Worm (Caenorhabditis elegans): ENCODE data around the gene acc-1.

acc-1 gene

DNA sequence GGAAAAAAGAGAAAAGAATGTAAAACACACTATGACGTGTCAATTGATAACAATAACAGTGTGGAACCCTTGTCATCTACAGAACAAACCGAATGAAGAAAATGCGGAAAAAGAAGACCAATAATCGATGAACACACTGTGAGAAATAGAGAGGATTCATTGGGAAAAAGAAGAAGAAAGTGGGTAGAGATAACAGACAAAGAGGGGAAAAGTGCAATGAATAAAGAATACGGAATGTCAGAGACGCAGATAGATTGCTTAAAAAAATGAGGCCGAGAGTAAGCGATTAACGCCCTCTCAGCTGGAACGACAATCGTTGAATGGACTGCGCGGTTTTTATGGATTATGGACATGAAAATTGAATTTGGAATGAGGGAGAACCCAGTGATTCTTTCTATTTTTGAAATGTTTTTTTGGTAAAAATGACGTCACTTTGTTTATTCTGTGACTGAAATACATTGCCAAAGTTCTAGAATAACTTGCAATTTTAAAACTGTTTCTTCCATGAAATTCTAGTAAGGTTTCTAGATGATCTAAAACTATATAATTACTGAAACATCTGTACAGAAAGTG is 10.0 kb upstream of the acc-1 start, which contains the start of gene amph-1:
Gene amph-1 (minus strand): TSS at position 85 of the 573 bp plus-strand sequence.
- TF ChIP-seq ztf-1 (GFP tag; conservative IDR thresholded peaks at IDR 0.05) (no peak), mab-5 (tag; optimal IDR thresholded peaks at IDR 0.05) (no peak), ceh-82 (tag; optimal IDR thresholded peaks at IDR 0.05) (no peak), ama-1 (optimal IDR thresholded peaks at IDR 0.05) (no peak), fos-1 (tag; optimal IDR thresholded peaks at IDR 0.05) (peak; percentile 54), crh-2 (tag; optimal IDR thresholded peaks at IDR 0.05) (peak; percentile 78), zag-1 (tag; optimal IDR thresholded peaks at IDR 0.05) (no peak), unc-55 (GFP tag; optimal IDR thresholded peaks at IDR 0.05) (peak; percentile 48), nhr-11 (tag; optimal IDR thresholded peaks at IDR 0.05) (no peak), blmp-1 (tag; optimal IDR thresholded peaks at IDR 0.05; ENCODE audit: insufficient read depth) (peak; percentile 50), R02D3.7 (tag; optimal IDR thresholded peaks at IDR 0.05) (no peak), elt-3 (tag; optimal IDR thresholded peaks at IDR 0.05) (no peak), peb-1 (tag; optimal IDR thresholded peaks at IDR 0.05) (no peak), F13H6.1 (tag; optimal IDR thresholded peaks at IDR 0.05) (peak; percentile 42), sma-3 (GFP tag; optimal IDR thresholded peaks at IDR 0.05) (peak; percentile 1), nhr-77 (tag; optimal IDR thresholded peaks at IDR 0.05) (no peak), egl-27 (tag; optimal IDR thresholded peaks at IDR 0.05) (no peak), lin-13 (GFP tag; optimal IDR thresholded peaks at IDR 0.05) (no peak), nhr-21 (tag; optimal IDR thresholded peaks at IDR 0.05) (peak; percentile 2), ztf-4 (tag; optimal IDR thresholded peaks at IDR 0.05) (no peak), nhr-6 (tag; optimal IDR thresholded peaks at IDR 0.05) (no peak), sma-9 (GFP tag; optimal IDR thresholded peaks at IDR 0.05) (peak; percentile 51), sma-9 (tag; optimal IDR thresholded peaks at IDR 0.05) (no peak), C34F6.9 (tag; optimal IDR thresholded peaks at IDR 0.05) (peak; percentile 81), nhr-129 (tag; optimal IDR thresholded peaks at IDR 0.05) (peak; percentile 31), lsy-2 (tag; optimal IDR thresholded peaks at IDR 0.05) (peak in 1 of 2 experiments; percentile 41), skn-1 (tag; optimal IDR thresholded peaks at IDR 0.05) (no peak), alr-1 (tag; optimal IDR thresholded peaks at IDR 0.05) (no peak), snpc-4 (tag; optimal IDR thresholded peaks at IDR 0.05) (no peak), nhr-25 (tag; optimal IDR thresholded peaks at IDR 0.05) (no peak)

DNA sequence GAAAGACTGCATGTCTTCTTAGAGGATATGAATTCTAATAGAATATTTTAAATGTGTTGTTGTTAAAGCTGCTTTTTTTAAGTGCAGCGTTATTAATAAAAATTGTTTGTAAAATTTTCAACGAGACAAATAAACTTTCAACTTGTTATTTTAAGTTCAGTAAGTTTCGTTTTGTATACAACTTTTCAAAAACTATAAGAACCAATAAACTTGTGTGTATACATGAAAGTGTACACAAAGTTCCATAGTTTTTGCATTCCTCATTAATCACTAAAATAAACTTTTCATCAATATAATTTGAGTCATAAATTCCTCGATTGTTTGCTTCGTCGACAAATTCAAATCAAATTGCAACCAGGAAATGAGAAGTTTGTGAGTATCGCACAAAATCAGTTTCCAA is 9.2 kb upstream of the acc-1 start, which contains the start of gene srm-3:
Gene srm-3 (plus strand): TSS at position 301 of the 400 bp plus-strand sequence.
- TF ChIP-seq skn-1 (tag; optimal IDR thresholded peaks at IDR 0.05) (no peak), ceh-16 (tag; optimal IDR thresholded peaks at IDR 0.05) (no peak), nhr-237 (tag; optimal IDR thresholded peaks at IDR 0.05) (no peak), C34F6.9 (tag; optimal IDR thresholded peaks at IDR 0.05) (no peak), nhr-23 (tag; optimal IDR thresholded peaks at IDR 0.05) (no peak), fos-1 (tag; optimal IDR thresholded peaks at IDR 0.05) (no peak), lin-11 (tag; optimal IDR thresholded peaks at IDR 0.05) (no peak), mab-5 (tag; optimal IDR thresholded peaks at IDR 0.05) (no peak), blmp-1 (tag; optimal IDR thresholded peaks at IDR 0.05; ENCODE audit: insufficient read depth) (no peak), nhr-21 (tag; optimal IDR thresholded peaks at IDR 0.05) (no peak), R02D3.7 (tag; optimal IDR thresholded peaks at IDR 0.05) (no peak), ztf-1 (GFP tag; conservative IDR thresholded peaks at IDR 0.05) (no peak), nhr-11 (tag; optimal IDR thresholded peaks at IDR 0.05) (no peak), dmd-4 (tag; optimal IDR thresholded peaks at IDR 0.05) (no peak)

DNA sequence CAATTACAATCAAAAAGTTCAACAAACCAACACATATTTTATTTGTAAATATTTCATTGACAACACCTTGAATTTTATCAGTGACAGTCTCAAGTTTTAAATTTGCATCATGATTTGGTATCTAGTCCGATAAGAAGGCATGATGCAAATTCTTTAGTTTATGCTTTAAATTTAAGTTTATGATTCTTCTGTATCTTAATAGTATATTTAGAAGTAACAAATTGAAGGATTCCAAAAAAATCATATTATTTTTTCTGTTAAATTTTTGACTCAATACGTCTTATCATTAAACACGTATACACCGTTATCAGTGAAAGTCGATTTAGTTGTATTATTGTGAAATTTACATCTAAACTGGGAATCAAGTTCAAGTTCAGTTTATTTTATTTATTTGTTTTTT is 6.6 kb upstream of the acc-1 start, which contains the start of gene chca-1:
Gene chca-1 (plus strand): TSS at position 161 of the 400 bp plus-strand sequence.
- TF ChIP-seq fos-1 (tag; optimal IDR thresholded peaks at IDR 0.05) (peak; percentile 93), lsy-2 (tag; optimal IDR thresholded peaks at IDR 0.05) (peak in 1 of 2 experiments; percentile 53), ZK546.5 (tag; optimal IDR thresholded peaks at IDR 0.05) (no peak), nhr-10 (tag; optimal IDR thresholded peaks at IDR 0.05) (no peak), egl-27 (tag; optimal IDR thresholded peaks at IDR 0.05) (no peak), crh-2 (tag; optimal IDR thresholded peaks at IDR 0.05) (peak; percentile 79), nhr-21 (tag; optimal IDR thresholded peaks at IDR 0.05) (no peak), gmeb-1 (tag; optimal IDR thresholded peaks at IDR 0.05) (no peak), nhr-11 (tag; optimal IDR thresholded peaks at IDR 0.05) (no peak), lin-39 (tag; optimal IDR thresholded peaks at IDR 0.05) (no peak), nhr-6 (tag; optimal IDR thresholded peaks at IDR 0.05) (no peak), nhr-237 (tag; optimal IDR thresholded peaks at IDR 0.05) (no peak), zag-1 (tag; optimal IDR thresholded peaks at IDR 0.05) (no peak), ceh-82 (tag; optimal IDR thresholded peaks at IDR 0.05) (no peak), peb-1 (tag; optimal IDR thresholded peaks at IDR 0.05) (no peak), Y55F3AM.14 (GFP tag; optimal IDR thresholded peaks at IDR 0.05) (no peak), R02D3.7 (tag; optimal IDR thresholded peaks at IDR 0.05) (no peak), ama-1 (optimal IDR thresholded peaks at IDR 0.05) (no peak), blmp-1 (tag; optimal IDR thresholded peaks at IDR 0.05; ENCODE audit: insufficient read depth) (no peak), C34F6.9 (tag; optimal IDR thresholded peaks at IDR 0.05) (no peak), nhr-23 (tag; optimal IDR thresholded peaks at IDR 0.05) (no peak), mdl-1 (tag; optimal IDR thresholded peaks at IDR 0.05) (no peak), nhr-25 (tag; optimal IDR thresholded peaks at IDR 0.05) (no peak), sma-3 (GFP tag; optimal IDR thresholded peaks at IDR 0.05) (no peak), nhr-129 (tag; optimal IDR thresholded peaks at IDR 0.05) (peak; percentile 75), nhr-77 (tag; optimal IDR thresholded peaks at IDR 0.05) (no peak), ztf-11 (tag; optimal IDR thresholded peaks at IDR 0.05) (no peak), ztf-4 (tag; optimal IDR thresholded peaks at IDR 0.05) (no peak), alr-1 (tag; optimal IDR thresholded peaks at IDR 0.05) (no peak), sma-9 (GFP tag; optimal IDR thresholded peaks at IDR 0.05) (peak; percentile 34), sma-9 (tag; optimal IDR thresholded peaks at IDR 0.05) (no peak), ztf-1 (GFP tag; conservative IDR thresholded peaks at IDR 0.05) (no peak), skn-1 (tag; optimal IDR thresholded peaks at IDR 0.05) (no peak)

All from whole organism, L2 larva.